Fruit fly (Drosophila melanogaster) whole organism, pupa: ENCODE results near the gene COX4.

Experiments
- CG10348 ChIP-seq: fragments of 200-800 bp; sonication (Bioruptor generic); IDR thresholded peaks from 2 replicates; pipeline ENCODE4 v1.3.6; 2022; ENCODE audit warnings: missing biosample characterization, missing genetic modification characterization
- CG12605 ChIP-seq: fragments of 200-800 bp; sonication (Bioruptor generic); IDR thresholded peaks from 2 replicates; pipeline ENCODE4 v1.3.6; 2022; ENCODE audit warnings: missing biosample characterization, missing genetic modification characterization
- CG13204 ChIP-seq: fragments of 200-800 bp; sonication (Bioruptor generic); optimal IDR thresholded peaks from 2 replicates; lab custom pipeline; 2018; ENCODE audit warnings: missing biosample characterization, mild to moderate bottlenecking, missing genetic modification characterization, moderate library complexity
- CG14655 ChIP-seq: fragments of 200-800 bp; sonication (Bioruptor generic); optimal IDR thresholded peaks from 3 replicates; lab custom pipeline; 2017; ENCODE audit warnings: mild to moderate bottlenecking, missing biosample characterization, missing genetic modification reagents, missing genetic modification characterization
- CG15710 ChIP-seq: fragments of 200-800 bp; sonication (Bioruptor generic); optimal IDR thresholded peaks from 2 replicates; lab custom pipeline; 2018; ENCODE audit warnings: missing biosample characterization, mild to moderate bottlenecking, missing genetic modification characterization, moderate library complexity
- CG17806 ChIP-seq: fragments of 200-800 bp; sonication (Bioruptor generic); optimal IDR thresholded peaks from 2 replicates; lab custom pipeline; 2018; ENCODE audit warnings: missing biosample characterization, mild to moderate bottlenecking, missing genetic modification characterization, moderate library complexity
- CG32121 ChIP-seq: fragments of 200-800 bp; sonication (Bioruptor generic); IDR thresholded peaks from 2 replicates; pipeline ENCODE4 v1.3.6; 2022; ENCODE audit warnings: missing biosample characterization, missing genetic modification characterization
- CG34367 ChIP-seq: fragments of 200-800 bp; sonication (Bioruptor generic); optimal IDR thresholded peaks from 2 replicates; lab custom pipeline; 2018; ENCODE audit warnings: missing biosample characterization, mild to moderate bottlenecking, missing genetic modification characterization
- CG4496 ChIP-seq: fragments of 200-800 bp; sonication (Bioruptor generic); IDR thresholded peaks from 3 replicates; pipeline ENCODE4 v1.3.6; 2022; ENCODE audit warnings: missing biosample characterization, missing genetic modification characterization
- CG8159 ChIP-seq: fragments of 200-800 bp; sonication (Bioruptor generic); optimal IDR thresholded peaks from 3 replicates; lab custom pipeline; 2018; ENCODE audit warnings: missing biosample characterization, mild to moderate bottlenecking, missing genetic modification characterization, moderate library complexity
- CG8301 ChIP-seq: fragments of 200-800 bp; sonication (Bioruptor generic); optimal IDR thresholded peaks from 2 replicates; lab custom pipeline; 2018; ENCODE audit warnings: missing biosample characterization, mild to moderate bottlenecking, missing genetic modification characterization
- CG9948 ChIP-seq: fragments of 200-800 bp; sonication (Bioruptor generic); optimal IDR thresholded peaks from 2 replicates; lab custom pipeline; 2018; ENCODE audit warnings: missing biosample characterization, mild to moderate bottlenecking, missing genetic modification characterization, moderate library complexity
- D1 ChIP-seq: fragments of 200-800 bp; sonication (Bioruptor generic); optimal IDR thresholded peaks from 2 replicates; lab custom pipeline; 2018; ENCODE audit warnings: missing biosample characterization, mild to moderate bottlenecking, missing genetic modification characterization, moderate library complexity
- EcR ChIP-seq: fragments of 200-800 bp; sonication (Bioruptor generic); optimal IDR thresholded peaks from 3 replicates; lab custom pipeline; 2019; ENCODE audit warnings: missing biosample characterization, missing genetic modification characterization, mild to moderate bottlenecking, moderate library complexity, missing genetic modification reagents
- Ets98B ChIP-seq: fragments of 200-800 bp; sonication (Bioruptor generic); IDR thresholded peaks from 2 replicates; pipeline ENCODE4 v1.3.6; 2022; ENCODE audit warnings: missing biosample characterization, missing genetic modification characterization
- Pif1A ChIP-seq: fragments of 200-800 bp; sonication (Bioruptor generic); optimal IDR thresholded peaks from 3 replicates; lab custom pipeline; 2016; ENCODE audit warnings: missing biosample characterization, missing genetic modification characterization
- Pif1B ChIP-seq: fragments of 200-800 bp; sonication (Bioruptor generic); optimal IDR thresholded peaks from 3 replicates; lab custom pipeline; 2016; ENCODE audit warnings: missing biosample characterization, missing genetic modification characterization
- Snoo ChIP-seq: fragments of 200-800 bp; sonication (Bioruptor generic); optimal IDR thresholded peaks from 3 replicates; lab custom pipeline; 2017; ENCODE audit warnings: missing biosample characterization, mild to moderate bottlenecking, missing genetic modification characterization, inconsistent platforms
- fd96Ca ChIP-seq: fragments of 200-800 bp; sonication (Bioruptor generic); IDR thresholded peaks from 3 replicates; pipeline ENCODE4 v1.3.6; 2022; ENCODE audit warnings: missing biosample characterization, missing genetic modification characterization
- gl ChIP-seq: fragments of 200-800 bp; sonication (Bioruptor generic); optimal IDR thresholded peaks from 2 replicates; lab custom pipeline; 2018; ENCODE audit warnings: missing biosample characterization, mild to moderate bottlenecking, missing genetic modification characterization
- rn ChIP-seq: fragments of 200-800 bp; sonication (Bioruptor generic); IDR thresholded peaks from 2 replicates; pipeline ENCODE4 v1.3.6; 2022; ENCODE audit warnings: missing biosample characterization, missing genetic modification characterization

Gene COX4

DNA sequence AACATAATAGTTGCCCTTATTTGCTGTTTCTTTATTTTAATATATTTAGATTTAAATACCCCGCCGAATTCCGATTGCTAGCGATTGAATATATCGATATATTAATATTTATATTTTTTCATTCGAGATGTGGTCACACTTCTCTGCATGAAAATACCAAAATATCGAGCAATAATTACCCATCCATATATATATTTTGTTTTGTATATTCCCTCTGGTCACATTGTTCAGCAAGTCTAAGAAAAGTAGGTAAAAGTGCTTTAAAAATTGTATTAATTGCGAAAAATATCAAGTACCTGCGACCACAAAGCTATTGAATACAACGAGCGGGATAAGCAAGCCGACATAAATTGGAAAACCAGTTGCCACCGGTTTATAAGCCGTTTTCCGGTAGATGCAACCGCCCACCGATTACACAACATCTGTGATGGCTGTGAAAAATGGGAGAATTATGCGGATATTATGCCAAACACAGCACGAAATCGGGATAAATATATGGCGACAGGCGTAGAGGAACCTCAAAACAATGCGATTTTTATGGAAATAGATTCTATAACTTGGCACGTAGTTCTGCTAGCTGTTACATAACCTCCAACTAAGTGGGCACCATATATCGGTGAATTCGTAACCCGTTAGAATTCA, at the start of gene COX4:
Gene COX4 (plus strand): TSS at position 194 of the 642 bp plus-strand sequence.
- no peak for TF ChIP-seq CG34367 (tag; lab: Kevin White, UChicago)
- TF ChIP-seq CG8301 (tag; lab: Kevin White, UChicago) = no peak
- TF ChIP-seq Snoo = no peak
- TF ChIP-seq rn = no peak
- TF ChIP-seq D1 = no peak
- TF ChIP-seq gl (tag; lab: Kevin White, UChicago) = no peak
- TF ChIP-seq CG10348 (GFP tag; lab: Robert Waterston, UW) = no peak
- no peak for TF ChIP-seq CG4496 (GFP tag; lab: Robert Waterston, UW)
- TF ChIP-seq fd96Ca = no peak
- no peak for TF ChIP-seq CG15710 (tag; lab: Kevin White, UChicago)
- no peak for TF ChIP-seq CG12605 (GFP tag; lab: Robert Waterston, UW)

DNA sequence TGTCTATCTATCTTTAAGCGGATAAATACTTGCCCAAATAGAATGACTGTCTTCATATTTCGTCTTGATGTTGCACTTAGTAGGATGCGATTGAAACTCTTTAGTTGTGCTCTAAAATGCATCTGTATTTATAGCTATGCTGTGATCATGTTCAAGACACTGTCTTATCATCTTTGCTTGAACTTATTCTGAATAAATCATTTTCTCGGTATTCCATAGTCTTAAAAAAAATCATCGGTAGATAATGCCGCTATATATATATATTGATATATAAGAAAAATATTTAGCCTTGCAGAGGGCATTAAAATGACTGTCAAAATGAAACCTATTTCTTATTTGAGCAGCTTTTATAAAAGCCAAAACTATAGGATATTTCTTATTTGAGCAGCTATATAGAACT, 46.2 kb upstream of the COX4 start, which contains the start of gene TotF:
Gene TotF (minus strand): TSS at position 101 of the 400 bp plus-strand sequence.
- no peak for TF ChIP-seq CG10348 (GFP tag; lab: Robert Waterston, UW)
- TF ChIP-seq CG8301 (tag; lab: Kevin White, UChicago) = no peak
- TF ChIP-seq CG12605 (GFP tag; lab: Robert Waterston, UW) = no peak
- TF ChIP-seq CG13204 = no peak
- TF ChIP-seq rn = no peak
- no peak for TF ChIP-seq CG9948
- no peak for TF ChIP-seq fd96Ca
- TF ChIP-seq, all 21 proteins: peak for 0

DNA sequence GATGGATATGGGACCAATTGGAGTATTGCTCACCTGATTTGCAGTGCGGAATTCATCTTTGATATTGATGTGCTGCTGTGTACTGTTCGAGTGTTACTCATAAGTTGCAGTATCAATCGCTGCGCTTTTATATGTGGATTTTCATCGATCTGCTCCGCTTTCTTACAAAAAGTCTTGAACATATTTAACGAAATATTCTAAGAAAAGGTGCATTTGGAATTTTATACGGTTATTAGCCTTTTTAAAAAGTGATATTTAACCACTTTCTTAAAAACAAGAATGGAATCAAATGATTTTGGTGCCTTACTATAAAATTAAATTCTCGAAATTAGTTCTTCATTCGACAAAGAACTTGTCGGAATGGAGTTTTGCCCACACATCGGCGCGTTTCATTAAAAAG, 45.1 kb upstream of the COX4 start, which contains the start of gene TotE:
Gene TotE (minus strand): TSS at position 101 of the 400 bp plus-strand sequence.
- TF ChIP-seq CG14655 (GFP tag; lab: Kevin White, UChicago) = no peak
- no peak for TF ChIP-seq CG4496 (GFP tag; lab: Robert Waterston, UW)
- no peak for TF ChIP-seq CG34367 (tag; lab: Kevin White, UChicago)
- TF ChIP-seq Pif1A = no peak
- no peak for TF ChIP-seq CG10348 (GFP tag; lab: Robert Waterston, UW)
- TF ChIP-seq Ets98B (GFP tag; lab: Robert Waterston, UW) = no peak
- no peak for TF ChIP-seq D1
- no peak for TF ChIP-seq CG32121 (GFP tag; lab: Robert Waterston, UW)
- TF ChIP-seq CG8159 = no peak
- TF ChIP-seq CG8301 (tag; lab: Kevin White, UChicago) = no peak

DNA sequence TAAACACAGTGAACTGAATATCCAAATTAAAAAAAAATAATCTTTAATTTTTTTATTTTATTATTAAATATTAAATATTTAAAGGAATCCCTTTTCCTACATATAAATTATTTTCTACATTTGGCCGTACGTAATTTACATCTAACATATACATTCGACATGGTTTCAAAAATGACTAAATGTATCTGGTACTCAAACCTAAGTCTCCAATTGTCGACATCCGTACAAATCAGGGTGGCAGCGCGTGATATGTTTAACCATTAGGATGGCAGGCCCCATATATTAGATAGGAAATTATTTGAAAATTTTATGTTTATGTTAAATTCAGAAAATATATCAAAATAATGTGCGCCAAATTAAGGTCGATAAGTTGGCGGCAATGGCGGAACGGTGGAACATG, 43.3 kb upstream of the COX4 start:
- TF ChIP-seq EcR (GFP tag; lab: Kevin White, UChicago) = no peak
- TF ChIP-seq gl (tag; lab: Kevin White, UChicago) = no peak
- TF ChIP-seq D1 = peak; percentile 76
- no peak for TF ChIP-seq fd96Ca
- peak; percentile 17 for TF ChIP-seq CG8159
- TF ChIP-seq CG32121 (GFP tag; lab: Robert Waterston, UW) = 0 out of 2 replicates have a peak, but pooled peaks have one; percentile 15
- TF ChIP-seq Snoo = no peak
- TF ChIP-seq, all 21 proteins: peak for 3

DNA sequence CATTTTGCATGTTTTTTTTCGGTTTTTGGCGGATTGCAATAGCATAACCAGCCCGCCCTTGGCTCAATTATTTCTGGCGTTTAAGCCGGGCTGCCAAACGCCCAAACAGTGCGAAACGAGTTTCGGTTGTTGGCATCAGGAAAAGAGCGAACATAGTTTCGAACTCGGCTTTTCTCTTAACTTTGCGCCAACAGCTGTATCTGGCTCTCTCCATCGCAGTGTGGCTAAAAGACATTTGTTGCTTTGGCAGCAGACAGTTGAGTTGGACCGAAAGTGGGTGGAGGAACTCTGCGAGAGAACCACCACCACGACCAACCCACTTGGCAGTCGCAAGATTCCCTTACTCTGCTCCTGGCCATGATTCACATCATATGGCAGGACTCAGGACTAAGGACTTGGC, 41.5 kb upstream of the COX4 start:
- TF ChIP-seq rn (no peak), gl (tag; lab: Kevin White, UChicago) (no peak), Snoo (no peak), CG34367 (tag; lab: Kevin White, UChicago) (no peak), Pif1A (no peak), Ets98B (GFP tag; lab: Robert Waterston, UW) (no peak), CG12605 (GFP tag; lab: Robert Waterston, UW) (0 out of 2 replicates have a peak, but pooled peaks have one; percentile 30), CG14655 (GFP tag; lab: Kevin White, UChicago) (no peak), EcR (GFP tag; lab: Kevin White, UChicago) (peak; percentile 10), fd96Ca (no peak), CG9948 (no peak), CG13204 (no peak), CG32121 (GFP tag; lab: Robert Waterston, UW) (peak; percentile 13; the same call in 1 of the 2 replicates), Pif1B (no peak), CG15710 (tag; lab: Kevin White, UChicago) (no peak), CG17806 (tag; lab: Kevin White, UChicago) (no peak), CG10348 (GFP tag; lab: Robert Waterston, UW) (no peak), CG4496 (GFP tag; lab: Robert Waterston, UW) (peak; percentile 56; the same call in 1 of the 3 replicates), CG8159 (no peak), CG8301 (tag; lab: Kevin White, UChicago) (no peak), D1 (no peak)

DNA sequence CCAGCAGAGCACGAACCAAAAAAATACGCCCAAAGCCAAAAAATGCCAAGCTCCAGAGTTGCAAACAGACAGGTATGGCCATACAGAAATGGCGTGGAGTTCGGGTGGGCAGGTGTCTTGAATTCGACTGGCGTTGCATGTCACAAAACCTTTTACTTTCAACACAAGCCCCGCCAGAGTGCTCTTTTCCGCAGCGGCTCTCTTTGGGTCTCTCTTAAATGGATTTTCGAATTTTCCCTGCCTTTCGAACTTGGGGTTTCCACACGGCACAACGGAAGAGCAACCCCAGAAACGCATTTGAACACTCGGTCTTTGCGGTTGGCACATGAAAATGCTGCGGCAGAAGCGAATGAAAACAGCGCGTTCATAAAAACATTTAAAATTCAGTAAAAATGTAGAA, 40.7 kb upstream of the COX4 start:
- TF ChIP-seq CG4496 (GFP tag; lab: Robert Waterston, UW) = peak; percentile 54; the same call in 1 of the 3 replicates
- TF ChIP-seq fd96Ca = 0 out of 3 replicates have a peak, but pooled peaks have one; percentile 30
- no peak for TF ChIP-seq D1
- TF ChIP-seq, all 21 proteins: peak for 2

DNA sequence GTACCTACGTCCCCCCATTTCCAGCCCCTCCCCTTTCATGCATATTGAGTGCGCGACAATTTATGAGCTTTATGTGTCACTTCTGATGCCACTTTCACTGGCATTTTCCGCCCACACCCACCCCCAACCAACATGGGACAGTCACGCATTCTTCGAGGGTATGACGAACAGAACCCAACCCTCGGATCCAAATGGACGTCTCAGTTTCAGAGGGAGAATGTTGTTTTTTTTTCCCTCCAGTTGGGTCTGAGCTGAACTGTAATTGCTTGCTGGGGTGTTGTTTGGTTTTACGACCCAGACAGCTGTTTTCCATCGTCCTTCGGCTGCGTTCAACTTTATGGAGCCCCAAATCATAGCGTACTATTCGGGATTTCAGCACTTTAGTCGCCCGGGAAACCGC, 34.7 kb upstream of the COX4 start:
- no peak for TF ChIP-seq Pif1B
- no peak for TF ChIP-seq rn
- TF ChIP-seq CG34367 (tag; lab: Kevin White, UChicago) = no peak
- no peak for TF ChIP-seq CG8159
- TF ChIP-seq CG4496 (GFP tag; lab: Robert Waterston, UW) = no peak
- TF ChIP-seq CG12605 (GFP tag; lab: Robert Waterston, UW) = no peak
- TF ChIP-seq CG32121 (GFP tag; lab: Robert Waterston, UW) = no peak
- TF ChIP-seq CG17806 (tag; lab: Kevin White, UChicago) = no peak
- TF ChIP-seq Pif1A = no peak
- TF ChIP-seq CG8301 (tag; lab: Kevin White, UChicago) = no peak
- no peak for TF ChIP-seq Ets98B (GFP tag; lab: Robert Waterston, UW)
- TF ChIP-seq CG9948 = no peak
- no peak for TF ChIP-seq CG13204
- TF ChIP-seq EcR (GFP tag; lab: Kevin White, UChicago) = no peak
- TF ChIP-seq gl (tag; lab: Kevin White, UChicago) = no peak
- TF ChIP-seq Snoo = no peak
- no peak for TF ChIP-seq CG10348 (GFP tag; lab: Robert Waterston, UW)
- TF ChIP-seq CG15710 (tag; lab: Kevin White, UChicago) = no peak
- TF ChIP-seq, all 21 proteins: peak for 0
